Fruit fly (Drosophila melanogaster) whole organism, embryonic: ENCODE measurements around the gene Patj.

Experiments
- BtbVII ChIP-seq: fragments of 200-800 bp; sonication (Bioruptor generic); optimal IDR thresholded peaks from 3 replicates; lab custom pipeline; 2017; ENCODE audit warnings: missing biosample characterization, mild to moderate bottlenecking, missing genetic modification characterization
- CG10274 ChIP-seq: fragments of 200-800 bp; sonication (Bioruptor generic); optimal IDR thresholded peaks from 3 replicates; lab custom pipeline; 2017; ENCODE audit warnings: missing biosample characterization, mild to moderate bottlenecking, missing genetic modification characterization
- CG11398 ChIP-seq: fragments of 200-800 bp; sonication (Bioruptor generic); optimal IDR thresholded peaks from 2 replicates; lab custom pipeline; 2016; ENCODE audit warnings: missing biosample characterization, missing genetic modification characterization
- CG11504 ChIP-seq: fragments of 200-800 bp; sonication (Bioruptor generic); optimal IDR thresholded peaks from 3 replicates; lab custom pipeline; 2019; ENCODE audit warnings: missing biosample characterization, mild to moderate bottlenecking, missing genetic modification characterization, moderate library complexity
- CG13287 ChIP-seq: fragments of 200-800 bp; sonication (Bioruptor generic); IDR thresholded peaks from 2 replicates; pipeline ENCODE4 v1.3.6; 2022; ENCODE audit warnings: missing biosample characterization, missing genetic modification characterization; ENCODE audit not compliant: partially characterized antibody
- CG15479 ChIP-seq: fragments of 200-800 bp; sonication (Bioruptor generic); optimal IDR thresholded peaks from 3 replicates; lab custom pipeline; 2019; ENCODE audit warnings: missing biosample characterization, mild to moderate bottlenecking, missing genetic modification characterization, moderate library complexity
- CG15514 ChIP-seq: fragments of 200-800 bp; sonication (Bioruptor generic); optimal IDR thresholded peaks from 3 replicates; lab custom pipeline; 2017; ENCODE audit warnings: missing biosample characterization, missing genetic modification characterization, mild to moderate bottlenecking, moderate library complexity, missing genetic modification reagents
- CG17328 ChIP-seq: fragments of 200-800 bp; sonication (Bioruptor generic); IDR thresholded peaks from 2 replicates; pipeline ENCODE4 v1.3.6; 2022; ENCODE audit warnings: missing biosample characterization, missing genetic modification characterization
- CG17359 ChIP-seq: fragments of 200-800 bp; sonication (Bioruptor generic); optimal IDR thresholded peaks from 3 replicates; lab custom pipeline; 2018; ENCODE audit warnings: missing biosample characterization, mild to moderate bottlenecking, missing genetic modification characterization, moderate library complexity
- CG17802 ChIP-seq: fragments of 200-800 bp; sonication (Bioruptor generic); optimal IDR thresholded peaks from 2 replicates; lab custom pipeline; 2018; ENCODE audit warnings: missing biosample characterization, mild to moderate bottlenecking, missing genetic modification characterization, moderate library complexity
- CG18619 ChIP-seq: fragments of 200-800 bp; sonication (Bioruptor generic); optimal IDR thresholded peaks from 3 replicates; lab custom pipeline; 2017; ENCODE audit warnings: missing biosample characterization, mild to moderate bottlenecking, missing genetic modification characterization
- CG18764 ChIP-seq: fragments of 200-800 bp; sonication (Bioruptor generic); optimal IDR thresholded peaks from 3 replicates; lab custom pipeline; 2016; ENCODE audit warnings: missing biosample characterization, missing genetic modification characterization
- CG2116 ChIP-seq: fragments of 200-800 bp; sonication (Bioruptor generic); optimal IDR thresholded peaks from 3 replicates; lab custom pipeline; 2018; ENCODE audit warnings: missing biosample characterization, mild to moderate bottlenecking, missing genetic modification characterization
- CG3726 ChIP-seq: fragments of 200-800 bp; sonication (Bioruptor generic); IDR thresholded peaks from 3 replicates; pipeline ENCODE4, ENCODE4 v1.3.6; 2022; ENCODE audit warnings: missing biosample characterization, missing genetic modification characterization
- CG6765 ChIP-seq: fragments of 200-800 bp; sonication (Bioruptor generic); optimal IDR thresholded peaks from 3 replicates; lab custom pipeline; 2017; ENCODE audit warnings: missing biosample characterization, mild to moderate bottlenecking, missing genetic modification characterization
- CG6791 ChIP-seq: fragments of 200-800 bp; sonication (Bioruptor generic); IDR thresholded peaks from 3 replicates; pipeline ENCODE4 v1.3.6; 2022; ENCODE audit warnings: missing biosample characterization, missing genetic modification characterization; ENCODE audit not compliant: partially characterized antibody
- CG7963 ChIP-seq: fragments of 200-800 bp; sonication (Bioruptor generic); IDR thresholded peaks from 3 replicates; pipeline ENCODE4 v1.3.6; 2022; ENCODE audit warnings: missing biosample characterization, missing genetic modification characterization; ENCODE audit not compliant: partially characterized antibody
- CG8089 ChIP-seq: fragments of 200-800 bp; sonication (Bioruptor generic); optimal IDR thresholded peaks from 3 replicates; lab custom pipeline; 2016; ENCODE audit warnings: missing biosample characterization, missing genetic modification characterization
- CG9437 ChIP-seq: fragments of 200-800 bp; sonication (Bioruptor generic); optimal IDR thresholded peaks from 2 replicates; lab custom pipeline; 2018; ENCODE audit warnings: missing biosample characterization, mild to moderate bottlenecking, missing genetic modification characterization
- Dip2 ChIP-seq: fragments of 200-800 bp; sonication (Bioruptor generic); IDR thresholded peaks from 2 replicates; pipeline ENCODE4 v1.3.6; 2022; ENCODE audit warnings: missing biosample characterization, missing genetic modification characterization
- Dll ChIP-seq: fragments of 200-800 bp; sonication (Bioruptor generic); IDR thresholded peaks from 4 replicates; pipeline ENCODE4 v1.3.6; 2022; ENCODE audit warnings: missing biosample characterization, missing genetic modification characterization; ENCODE audit not compliant: partially characterized antibody
- Doc3 ChIP-seq: fragments of 200-800 bp; sonication (Bioruptor generic); IDR thresholded peaks from 3 replicates; pipeline ENCODE4 v1.3.6; 2022; ENCODE audit warnings: missing biosample characterization, missing genetic modification characterization; ENCODE audit not compliant: partially characterized antibody
- E2f2 ChIP-seq: fragments of 200-800 bp; sonication (Bioruptor generic); IDR thresholded peaks from 2 replicates; pipeline ENCODE4 v1.3.6; 2022; ENCODE audit warnings: missing biosample characterization, missing genetic modification characterization
- MBD-R2 ChIP-seq: fragments of 200-800 bp; sonication (Bioruptor generic); IDR thresholded peaks from 2 replicates; pipeline ENCODE4 v1.3.6; 2022; ENCODE audit warnings: missing biosample characterization, missing genetic modification characterization
- MESR4 ChIP-seq: fragments of 200-800 bp; sonication (Bioruptor generic); optimal IDR thresholded peaks from 2 replicates; lab custom pipeline; 2018; ENCODE audit warnings: missing biosample characterization, mild to moderate bottlenecking, missing genetic modification characterization, moderate library complexity
- Ptx1 ChIP-seq: fragments of 200-800 bp; sonication (Bioruptor generic); IDR thresholded peaks from 2 replicates; pipeline ENCODE4 v1.3.6; 2022; ENCODE audit warnings: missing biosample characterization, missing genetic modification characterization
- cg ChIP-seq: fragments of 200-800 bp; sonication (Bioruptor generic); optimal IDR thresholded peaks from 3 replicates; lab custom pipeline; 2019; ENCODE audit warnings: missing biosample characterization, mild to moderate bottlenecking, missing genetic modification characterization, moderate library complexity
- ci ChIP-seq: fragments of 200-800 bp; sonication (Bioruptor generic); IDR thresholded peaks from 3 replicates; pipeline ENCODE4 v1.3.6; 2022; ENCODE audit warnings: missing biosample characterization, missing genetic modification characterization
- crol ChIP-seq: fragments of 200-800 bp; sonication (Bioruptor generic); IDR thresholded peaks from 2 replicates; pipeline ENCODE4 v1.3.6; 2022; ENCODE audit warnings: missing biosample characterization, missing genetic modification characterization
- exex ChIP-seq: fragments of 200-800 bp; sonication (Bioruptor generic); optimal IDR thresholded peaks from 4 replicates; lab custom pipeline; 2018; ENCODE audit warnings: missing biosample characterization, mild to moderate bottlenecking, missing genetic modification characterization, moderate library complexity
- kah ChIP-seq: fragments of 200-800 bp; sonication (Bioruptor generic); optimal IDR thresholded peaks from 2 replicates; lab custom pipeline; 2018; ENCODE audit warnings: missing biosample characterization, mild to moderate bottlenecking, missing genetic modification characterization
- mld ChIP-seq: fragments of 200-800 bp; sonication (Bioruptor generic); IDR thresholded peaks from 3 replicates; pipeline ENCODE4 v1.3.6; 2022; ENCODE audit warnings: missing biosample characterization, missing genetic modification characterization; ENCODE audit not compliant: partially characterized antibody
- p53 ChIP-seq: fragments of 200-800 bp; sonication (Bioruptor generic); optimal IDR thresholded peaks from 2 replicates; lab custom pipeline; 2016; ENCODE audit warnings: missing biosample characterization, missing genetic modification characterization
- pho ChIP-seq: fragments of 200-800 bp; sonication (Bioruptor generic); optimal IDR thresholded peaks from 2 replicates; lab custom pipeline; 2016; ENCODE audit warnings: missing biosample characterization, missing genetic modification characterization
- sd ChIP-seq: fragments of 200-800 bp; sonication (Bioruptor generic); optimal IDR thresholded peaks from 3 replicates; lab custom pipeline; 2018; ENCODE audit warnings: missing biosample characterization, mild to moderate bottlenecking, missing genetic modification characterization, moderate library complexity
- stwl ChIP-seq: fragments of 200-800 bp; sonication (Bioruptor generic); optimal IDR thresholded peaks from 3 replicates; lab custom pipeline; 2018; ENCODE audit warnings: missing biosample characterization, mild to moderate bottlenecking, missing genetic modification characterization, moderate library complexity
- tin ChIP-seq: fragments of 200-800 bp; sonication (Bioruptor generic); optimal IDR thresholded peaks from 3 replicates; lab custom pipeline; 2016; ENCODE audit warnings: missing biosample characterization, missing genetic modification characterization
- tna ChIP-seq: fragments of 200-800 bp; sonication (Bioruptor generic); IDR thresholded peaks from 2 replicates; pipeline ENCODE4 v1.3.6; 2022; ENCODE audit warnings: missing biosample characterization, missing genetic modification characterization; ENCODE audit not compliant: partially characterized antibody
- unc-4 ChIP-seq: fragments of 200-800 bp; sonication (Bioruptor generic); IDR thresholded peaks from 2 replicates; pipeline ENCODE4 v1.3.6; 2022; ENCODE audit warnings: missing biosample characterization, missing genetic modification characterization; ENCODE audit not compliant: partially characterized antibody
- zen ChIP-seq: fragments of 200-800 bp; sonication (Bioruptor generic); optimal IDR thresholded peaks from 3 replicates; lab custom pipeline; 2018; ENCODE audit warnings: missing biosample characterization, mild to moderate bottlenecking, missing genetic modification characterization, moderate library complexity

The Patj gene

dm6 chr3L:1756143-1756542 lies 42.5 kb upstream of the Patj start, which contains the start of gene CG8001 (continued):
- TF ChIP-seq CG17802 (no peak), kah (GFP tag; lab: Kevin White, UChicago) (no peak), unc-4 (GFP tag; lab: Robert Waterston, UW) (peak; percentile 71), tna (GFP tag; lab: Robert Waterston, UW) (0 out of 2 replicates have a peak, but pooled peaks have one; percentile 26), Doc3 (GFP tag; lab: Robert Waterston, UW) (peak; percentile 46; the same call in 1 of the 3 replicates), p53 (GFP tag; lab: Kevin White, UChicago) (no peak), mld (GFP tag; lab: Robert Waterston, UW) (peak; percentile 62; the same call in 1 of the 3 replicates), crol (GFP tag; lab: Robert Waterston, UW) (peak; percentile 68), Ptx1 (GFP tag; lab: Robert Waterston, UW) (no peak), CG13287 (GFP tag; lab: Robert Waterston, UW) (peak; percentile 72), MESR4 (GFP tag; lab: Kevin White, UChicago) (peak; percentile 6), CG3726 (GFP tag; lab: Robert Waterston, UW) (no peak), exex (tag; lab: Kevin White, UChicago) (no peak), CG8089 (GFP tag; lab: Kevin White, UChicago) (no peak), CG9437 (GFP tag; lab: Kevin White, UChicago) (peak; percentile 98), CG18619 (GFP tag; lab: Kevin White, UChicago) (no peak), CG2116 (GFP tag; lab: Kevin White, UChicago) (peak; percentile 13), CG10274 (GFP tag; lab: Kevin White, UChicago) (no peak), E2f2 (GFP tag; lab: Robert Waterston, UW) (peak; percentile 94), sd (tag; lab: Kevin White, UChicago) (no peak), stwl (tag; lab: Kevin White, UChicago) (no peak), CG7963 (GFP tag; lab: Robert Waterston, UW) (peak; percentile 40; the same call in 1 of the 3 replicates), MBD-R2 (GFP tag; lab: Robert Waterston, UW) (peak; percentile 91), Dll (peak; percentile 61; the same call in 3 of the 4 replicates), CG15514 (GFP tag; lab: Kevin White, UChicago) (peak; percentile 27), CG11504 (tag; lab: Kevin White, UChicago) (no peak), tin (no peak), CG6791 (GFP tag; lab: Robert Waterston, UW) (peak; percentile 67)

DNA sequence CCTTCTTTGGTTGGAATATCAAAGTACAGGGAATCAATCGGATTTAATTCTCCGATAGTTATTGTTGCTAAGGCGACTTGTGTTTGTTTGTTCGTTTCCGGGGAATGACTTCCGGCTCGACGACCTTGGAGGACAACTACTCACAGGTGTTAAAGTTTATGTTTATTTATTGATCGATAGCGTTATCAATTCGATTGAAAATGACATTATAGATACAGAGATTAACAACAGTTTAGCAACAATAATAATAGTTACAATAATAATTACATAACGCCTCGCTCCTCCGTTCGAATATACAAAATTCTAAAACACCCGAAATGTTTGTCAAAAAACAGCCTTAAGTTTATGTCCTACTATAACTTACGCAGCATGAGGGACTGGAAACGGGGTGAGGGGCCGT lies 26.9 kb upstream of the Patj start, which contains the start of gene Dhc62B:
TSS of gene Dhc62B (minus strand) at position 101 of the 400 bp plus-strand sequence.
- TF ChIP-seq CG11398 (GFP tag; lab: Kevin White, UChicago) = no peak
- no peak for TF ChIP-seq CG18764 (GFP tag; lab: Kevin White, UChicago)
- no peak for TF ChIP-seq BtbVII (GFP tag; lab: Kevin White, UChicago)
- no peak for TF ChIP-seq CG17359 (tag; lab: Kevin White, UChicago)
- no peak for TF ChIP-seq CG17328 (GFP tag; lab: Robert Waterston, UW)
- TF ChIP-seq Dip2 (GFP tag; lab: Robert Waterston, UW) = no peak
- TF ChIP-seq CG6765 (GFP tag; lab: Kevin White, UChicago) = no peak

DNA sequence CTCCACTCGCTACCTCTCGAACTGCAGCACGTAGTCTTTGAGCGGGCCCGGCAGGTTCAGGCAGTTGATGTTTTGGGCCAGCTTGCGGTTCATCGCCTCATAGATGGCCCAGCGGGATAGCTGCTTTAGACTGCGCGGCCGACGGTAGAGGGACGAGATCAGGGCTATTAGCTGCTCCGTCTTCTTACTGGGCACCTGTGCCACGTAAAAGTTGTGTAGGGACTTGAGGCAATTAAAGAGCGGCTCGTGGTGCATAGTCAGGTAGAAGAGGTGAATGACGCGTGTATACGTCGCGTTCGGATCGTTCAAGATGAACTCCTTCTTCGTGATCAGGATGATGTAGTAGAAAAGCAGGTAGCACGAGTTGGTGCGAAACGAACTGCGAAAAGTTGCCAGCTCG lies 26.0 kb upstream of the Patj start:
- TF ChIP-seq pho (GFP tag; lab: Kevin White, UChicago) (no peak), CG15479 (GFP tag; lab: Kevin White, UChicago) (peak; percentile 84), cg (GFP tag; lab: Kevin White, UChicago) (no peak), zen (tag; lab: Kevin White, UChicago) (peak; percentile 72), ci (GFP tag; lab: Robert Waterston, UW) (no peak)
